Fruit fly (Drosophila melanogaster) whole organism, embryonic: ENCODE measurements around the gene SLC5A11.

Experiments used
- Atf-2 ChIP-seq: fragments of 200-800 bp; sonication (Bioruptor generic); optimal IDR thresholded peaks from 2 replicates; lab custom pipeline; 2016; ENCODE audit warnings: missing biosample characterization, missing genetic modification characterization
- B-H1 ChIP-seq: fragments of 200-800 bp; sonication (Bioruptor generic); IDR thresholded peaks from 3 replicates; pipeline ENCODE4 v1.3.6; 2022; ENCODE audit warnings: missing biosample characterization, missing genetic modification characterization
- Blimp-1 ChIP-seq: fragments of 200-800 bp; sonication (Bioruptor generic); optimal IDR thresholded peaks from 3 replicates; lab custom pipeline; 2018; ENCODE audit warnings: missing biosample characterization, missing genetic modification characterization, mild to moderate bottlenecking, moderate library complexity, missing genetic modification reagents
- BtbVII ChIP-seq: fragments of 200-800 bp; sonication (Bioruptor generic); optimal IDR thresholded peaks from 3 replicates; lab custom pipeline; 2017; ENCODE audit warnings: missing biosample characterization, mild to moderate bottlenecking, missing genetic modification characterization
- CG10147 ChIP-seq: fragments of 200-800 bp; sonication (Bioruptor generic); optimal IDR thresholded peaks from 2 replicates; lab custom pipeline; 2019; ENCODE audit warnings: missing biosample characterization, mild to moderate bottlenecking, missing genetic modification characterization, moderate library complexity
- CG10366 ChIP-seq: fragments of 200-800 bp; sonication (Bioruptor generic); IDR thresholded peaks from 2 replicates; pipeline ENCODE4 v1.3.6; 2022; ENCODE audit warnings: missing biosample characterization, missing genetic modification characterization
- CG11085 ChIP-seq: fragments of 200-800 bp; sonication (Bioruptor generic); IDR thresholded peaks from 2 replicates; pipeline ENCODE4 v1.3.6; 2022; ENCODE audit warnings: missing biosample characterization, missing genetic modification characterization
- CG11723 ChIP-seq: fragments of 200-800 bp; sonication (Bioruptor generic); optimal IDR thresholded peaks from 2 replicates; lab custom pipeline; 2017; ENCODE audit warnings: missing biosample characterization, mild to moderate bottlenecking, missing genetic modification characterization
- CG12391 ChIP-seq: fragments of 200-800 bp; sonication (Bioruptor generic); optimal IDR thresholded peaks from 3 replicates; lab custom pipeline; 2018; ENCODE audit warnings: missing biosample characterization, mild to moderate bottlenecking, missing genetic modification characterization, moderate library complexity
- CG12769 ChIP-seq: fragments of 200-800 bp; sonication (Bioruptor generic); optimal IDR thresholded peaks from 2 replicates; lab custom pipeline; 2019; ENCODE audit warnings: missing biosample characterization, mild to moderate bottlenecking, missing genetic modification characterization, moderate library complexity
- CG14014 ChIP-seq: fragments of 200-800 bp; sonication (Bioruptor generic); IDR thresholded peaks from 2 replicates; pipeline ENCODE4 v1.3.6; 2022; ENCODE audit warnings: missing biosample characterization, missing genetic modification characterization
- CG15073 ChIP-seq: fragments of 200-800 bp; sonication (Bioruptor generic); optimal IDR thresholded peaks from 2 replicates; lab custom pipeline; 2016; ENCODE audit warnings: missing biosample characterization, missing genetic modification characterization
- CG16779 ChIP-seq: fragments of 200-800 bp; sonication (Bioruptor generic); IDR thresholded peaks from 2 replicates; pipeline ENCODE4 v1.3.6; 2022; ENCODE audit warnings: missing biosample characterization, missing genetic modification characterization
- CG16815 ChIP-seq: fragments of 200-800 bp; sonication (Bioruptor generic); optimal IDR thresholded peaks from 3 replicates; lab custom pipeline; 2017; ENCODE audit warnings: missing biosample characterization, mild to moderate bottlenecking, missing genetic modification characterization
- CG2712 ChIP-seq: fragments of 200-800 bp; optimal IDR thresholded peaks from 3 replicates; lab custom pipeline; 2019; ENCODE audit warnings: missing biosample characterization, mild to moderate bottlenecking, missing genetic modification characterization, moderate library complexity
- CG33213 ChIP-seq: fragments of 200-800 bp; sonication (Bioruptor generic); optimal IDR thresholded peaks from 3 replicates; lab custom pipeline; 2016; ENCODE audit warnings: missing biosample characterization, missing genetic modification characterization
- CG3726 ChIP-seq: fragments of 200-800 bp; sonication (Bioruptor generic); IDR thresholded peaks from 3 replicates; pipeline ENCODE4, ENCODE4 v1.3.6; 2022; ENCODE audit warnings: missing biosample characterization, missing genetic modification characterization
- CG4404 ChIP-seq: fragments of 200-800 bp; sonication (Bioruptor generic); IDR thresholded peaks from 2 replicates; pipeline ENCODE4 v1.3.6; 2022; ENCODE audit warnings: missing biosample characterization, missing genetic modification characterization
- CG6254 ChIP-seq: fragments of 200-800 bp; sonication (Bioruptor generic); optimal IDR thresholded peaks from 3 replicates; lab custom pipeline; 2017; ENCODE audit warnings: mild to moderate bottlenecking, missing biosample characterization, missing genetic modification reagents, missing genetic modification characterization
- CoRest ChIP-seq: fragments of 200-800 bp; sonication (Bioruptor generic); optimal IDR thresholded peaks from 3 replicates; lab custom pipeline; 2018; ENCODE audit warnings: missing biosample characterization, mild to moderate bottlenecking, missing genetic modification characterization, moderate library complexity
- Ets65A ChIP-seq: fragments of 200-800 bp; sonication (Bioruptor generic); peaks from one replicate; lab custom pipeline; 2016; ENCODE audit warnings: missing biosample characterization, missing genetic modification characterization
- Neu2 ChIP-seq: fragments of 200-800 bp; sonication (Bioruptor generic); optimal IDR thresholded peaks from 3 replicates; lab custom pipeline; 2016; ENCODE audit warnings: missing biosample characterization, missing genetic modification characterization, borderline replicate concordance
- Oli ChIP-seq: fragments of 200-800 bp; sonication (Bioruptor generic); optimal IDR thresholded peaks from 2 replicates; lab custom pipeline; 2018; ENCODE audit warnings: missing biosample characterization, mild to moderate bottlenecking, missing genetic modification characterization, moderate library complexity
- PHDP ChIP-seq: fragments of 200-800 bp; sonication (Bioruptor generic); optimal IDR thresholded peaks from 3 replicates; lab custom pipeline; 2018; ENCODE audit warnings: missing biosample characterization, mild to moderate bottlenecking, missing genetic modification characterization, moderate library complexity
- Pdp1 ChIP-seq, 2 experiments: fragments of 200-800 bp; sonication (Bioruptor generic); optimal IDR thresholded peaks; 3 replicates each; lab custom pipeline; 2016; ENCODE audit warnings: missing biosample characterization in 2 of 2, missing genetic modification characterization in 2 of 2, mild to moderate bottlenecking in 1 of 2, moderate library complexity in 1 of 2
- Ravus ChIP-seq: fragments of 200-800 bp; sonication (Bioruptor generic); IDR thresholded peaks from 2 replicates; pipeline ENCODE4 v1.3.6; 2022; ENCODE audit warnings: missing biosample characterization, missing genetic modification characterization
- Spps ChIP-seq: fragments of 200-800 bp; sonication (Bioruptor generic); optimal IDR thresholded peaks from 2 replicates; lab custom pipeline; 2018; ENCODE audit warnings: missing biosample characterization, mild to moderate bottlenecking, missing genetic modification characterization
- ash1 ChIP-seq: fragments of 200-800 bp; sonication (Bioruptor generic); optimal IDR thresholded peaks from 2 replicates; lab custom pipeline; 2018; ENCODE audit warnings: missing biosample characterization, mild to moderate bottlenecking, missing genetic modification characterization
- cad ChIP-seq: fragments of >200 bp; optimal IDR thresholded peaks from 2 replicates; lab custom pipeline; 2017; ENCODE audit warnings: missing biosample characterization, missing genetic modification characterization
- dpn ChIP-seq, 2 experiments: fragments of 200-800 bp; sonication (Bioruptor generic); optimal IDR thresholded peaks; 3 replicates each; lab custom pipeline; 2016; ENCODE audit warnings: missing biosample characterization in 2 of 2, missing genetic modification characterization in 2 of 2
- gem ChIP-seq: fragments of 200-800 bp; sonication (Bioruptor generic); optimal IDR thresholded peaks from 2 replicates; lab custom pipeline; 2019; ENCODE audit warnings: missing biosample characterization, mild to moderate bottlenecking, missing genetic modification characterization, moderate library complexity
- ind ChIP-seq: fragments of 200-800 bp; sonication (Bioruptor generic); optimal IDR thresholded peaks from 3 replicates; lab custom pipeline; 2016; ENCODE audit warnings: missing biosample characterization, missing genetic modification characterization
- lola ChIP-seq, 3 experiments: fragments of >200 bp in 2 of 3; fragments of 200-800 bp in 1 of 3; sonication (Bioruptor generic) in 1 of 3; optimal IDR thresholded peaks; 2 replicates each; lab custom pipeline; 2017 to 2019; ENCODE audit warnings: missing biosample characterization in 3 of 3, missing genetic modification characterization in 3 of 3, mild to moderate bottlenecking in 1 of 3, moderate library complexity in 1 of 3
- phol ChIP-seq: fragments of 200-800 bp; sonication (Bioruptor generic); optimal IDR thresholded peaks from 3 replicates; lab custom pipeline; 2018; ENCODE audit warnings: missing biosample characterization, mild to moderate bottlenecking, missing genetic modification characterization, moderate library complexity
- prd ChIP-seq, 3 experiments: fragments of >200 bp in 2 of 3; fragments of 200-800 bp in 1 of 3; sonication (Bioruptor generic) in 1 of 3; optimal IDR thresholded peaks in 2 of 3; IDR thresholded peaks in 1 of 3; 2 replicates in 2 of 3; 3 replicates in 1 of 3; pipeline versions ENCODE4 v1.3.6 to Lab custom; 2017 to 2022; ENCODE audit warnings: missing biosample characterization in 1 of 3, missing genetic modification characterization in 1 of 3
- psq ChIP-seq: fragments of 200-800 bp; sonication (Bioruptor generic); optimal IDR thresholded peaks from 2 replicates; lab custom pipeline; 2017; ENCODE audit warnings: missing biosample characterization, missing genetic modification characterization
- sim ChIP-seq: fragments of 200-800 bp; sonication (Bioruptor generic); IDR thresholded peaks from 2 replicates; pipeline ENCODE4 v1.3.6; 2022; ENCODE audit warnings: missing biosample characterization, missing genetic modification characterization
- slbo ChIP-seq: fragments of 200-800 bp; sonication (Bioruptor generic); IDR thresholded peaks from 2 replicates; pipeline ENCODE4 v1.3.6; 2022; ENCODE audit warnings: missing biosample characterization, missing genetic modification characterization
- sna ChIP-seq: fragments of 200-800 bp; sonication (Bioruptor generic); IDR thresholded peaks from 2 replicates; pipeline ENCODE4 v1.3.6; 2022; ENCODE audit warnings: missing biosample characterization, missing genetic modification characterization; ENCODE audit not compliant: partially characterized antibody
- sob ChIP-seq: fragments of 200-800 bp; sonication (Bioruptor generic); IDR thresholded peaks from 2 replicates; pipeline ENCODE4 v1.3.6; 2022; ENCODE audit warnings: missing biosample characterization, missing genetic modification characterization
- stc ChIP-seq: fragments of 200-800 bp; sonication (Bioruptor generic); IDR thresholded peaks from 2 replicates; pipeline ENCODE4 v1.3.6; 2022; ENCODE audit warnings: missing biosample characterization, missing genetic modification characterization
- tgo ChIP-seq: fragments of 200-800 bp; sonication (Bioruptor generic); IDR thresholded peaks from 3 replicates; pipeline ENCODE4 v1.3.6; 2022; ENCODE audit warnings: missing biosample characterization, missing genetic modification characterization
- tin ChIP-seq: fragments of 200-800 bp; sonication (Bioruptor generic); optimal IDR thresholded peaks from 3 replicates; lab custom pipeline; 2016; ENCODE audit warnings: missing biosample characterization, missing genetic modification characterization
- tll ChIP-seq, 2 experiments: fragments of 200-800 bp in 1 of 2; fragments of >200 bp in 1 of 2; sonication (Bioruptor generic) in 1 of 2; optimal IDR thresholded peaks; 2 replicates each; lab custom pipeline; 2017 to 2019; ENCODE audit warnings: missing biosample characterization in 2 of 2, missing genetic modification characterization in 2 of 2, mild to moderate bottlenecking in 1 of 2, moderate library complexity in 1 of 2
- ttk ChIP-seq: fragments of 200-800 bp; sonication (Bioruptor generic); IDR thresholded peaks from 2 replicates; pipeline ENCODE4 v2.1.2; 2022; ENCODE audit warnings: missing biosample characterization, missing genetic modification characterization
- zf30C ChIP-seq: fragments of 200-800 bp; sonication (Bioruptor generic); optimal IDR thresholded peaks from 3 replicates; lab custom pipeline; 2018; ENCODE audit warnings: missing biosample characterization, mild to moderate bottlenecking, missing genetic modification characterization
- zfh1 ChIP-seq: fragments of 200-800 bp; sonication (Bioruptor generic); IDR thresholded peaks from 3 replicates; pipeline ENCODE4 v1.3.6; 2022; ENCODE audit warnings: missing biosample characterization, missing genetic modification characterization

The SLC5A11 gene

DNA sequence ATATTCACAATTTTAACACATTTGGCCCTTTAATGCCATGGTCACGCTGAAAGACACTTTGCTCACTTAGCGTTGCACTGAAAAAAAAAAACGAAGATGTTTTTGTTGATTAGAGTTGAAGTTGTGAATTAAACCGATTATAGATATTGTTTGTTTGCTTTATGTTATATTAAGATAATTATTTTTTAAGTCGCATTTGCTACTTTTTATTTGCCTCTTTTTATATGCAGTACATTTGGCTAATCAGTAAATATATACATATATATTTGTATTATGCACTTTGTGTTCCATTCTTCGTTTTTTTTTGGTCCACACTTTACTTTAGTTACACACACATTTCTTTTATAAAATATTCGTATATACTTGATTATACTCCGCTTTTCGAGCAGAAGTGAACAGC, 25.3 kb upstream of the SLC5A11 start:
- peak; percentile 7 for TF ChIP-seq Blimp-1 (GFP tag; lab: Kevin White, UChicago)
- peak; percentile 15 for TF ChIP-seq gem
- no peak for TF ChIP-seq tin (GFP tag; lab: Kevin White, UChicago)
- TF ChIP-seq phol (tag; lab: Kevin White, UChicago) = peak; percentile 4

DNA sequence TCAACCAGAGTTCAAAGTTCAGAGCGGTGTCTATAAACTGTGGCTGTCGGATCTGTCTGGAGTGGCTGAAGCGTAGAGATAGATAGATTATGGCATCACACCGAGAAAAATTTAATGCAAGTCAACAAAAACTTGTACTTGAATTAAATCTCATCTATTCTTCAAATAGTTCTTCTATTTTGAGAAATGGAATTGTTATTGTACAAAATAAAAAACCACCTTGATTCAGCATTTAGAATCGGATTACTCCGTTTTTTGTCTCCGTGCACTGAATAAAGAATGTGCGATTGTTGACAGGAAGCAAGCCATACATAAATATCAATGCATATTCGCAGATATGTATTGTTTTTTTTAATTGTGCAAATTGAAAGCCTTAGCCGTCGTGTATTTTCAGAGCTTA, 24.7 kb upstream of the SLC5A11 start:
- TF ChIP-seq CG11723 (no peak), CG6254 (GFP tag; lab: Kevin White, UChicago) (peak; percentile 3), Oli (tag; lab: Kevin White, UChicago) (peak; percentile 31), CG12391 (tag; lab: Kevin White, UChicago) (peak; percentile 38), CG10366 (peak; percentile 31; the same call in 1 of the 2 replicates), Pdp1 (GFP tag; optimal IDR thresholded peaks at IDR 0.05; lab: Kevin White, UChicago) (peak in 1 of 2 experiments; percentile 76), Atf-2 (GFP tag; lab: Kevin White, UChicago) (peak; percentile 19), prd (optimal IDR thresholded peaks at IDR 0.05; lab: Kevin White, UChicago) (no peak), prd (GFP tag; IDR thresholded peaks at IDR 0.05; lab: Robert Waterston, UW) (peak; percentile 73), CG4404 (GFP tag; lab: Robert Waterston, UW) (0 out of 2 replicates have a peak, but pooled peaks have one; percentile 25), stc (GFP tag; lab: Robert Waterston, UW) (peak; percentile 46; the same call in 1 of the 2 replicates), CG33213 (GFP tag; lab: Kevin White, UChicago) (no peak), B-H1 (GFP tag; lab: Robert Waterston, UW) (peak; percentile 26; the same call in 2 of the 3 replicates), BtbVII (GFP tag; lab: Kevin White, UChicago) (no peak), lola (GFP tag; optimal IDR thresholded peaks at IDR 0.05; lab: Kevin White, UChicago) (no peak), CG16815 (GFP tag; lab: Kevin White, UChicago) (no peak), cad (GFP tag; lab: Kevin White, UChicago) (no peak), CG2712 (tag; lab: Kevin White, UChicago) (peak; percentile 40), Spps (tag; lab: Kevin White, UChicago) (no peak), Ravus (no peak), Neu2 (no peak), CG11085 (GFP tag; lab: Robert Waterston, UW) (0 out of 2 replicates have a peak, but pooled peaks have one; percentile 14), tll (GFP tag; optimal IDR thresholded peaks at IDR 0.05; lab: Kevin White, UChicago) (no peak), ash1 (no peak), CG3726 (GFP tag; lab: Robert Waterston, UW) (0 out of 3 replicates have a peak, but pooled peaks have one; percentile 54), CoRest (peak; percentile 17), phol (tag; lab: Kevin White, UChicago) (peak; percentile 18), psq (no peak), PHDP (tag; lab: Kevin White, UChicago) (no peak), tgo (peak; percentile 34; the same call in 2 of the 3 replicates), slbo (GFP tag; lab: Robert Waterston, UW) (peak; percentile 68), ind (GFP tag; lab: Kevin White, UChicago) (no peak), ttk (0 out of 2 replicates have a peak, but pooled peaks have one; percentile 23), CG14014 (GFP tag; lab: Robert Waterston, UW) (peak; percentile 45), CG16779 (GFP tag; lab: Robert Waterston, UW) (no peak), sim (GFP tag; lab: Robert Waterston, UW) (0 out of 2 replicates have a peak, but pooled peaks have one; percentile 20), zf30C (GFP tag; lab: Kevin White, UChicago) (no peak), zfh1 (peak; percentile 57; the same call in 2 of the 3 replicates), Ets65A (GFP tag; lab: Kevin White, UChicago) (peak; percentile 83), CG10147 (GFP tag; lab: Kevin White, UChicago) (no peak), sna (GFP tag; lab: Robert Waterston, UW) (no peak), dpn (GFP tag; optimal IDR thresholded peaks at IDR 0.05; lab: Kevin White, UChicago) (no peak), sob (peak; percentile 28; the same call in 1 of the 2 replicates), CG12769 (no peak), CG15073 (GFP tag; lab: Kevin White, UChicago) (no peak)
